Worm (Caenorhabditis elegans): ENCODE data around the gene fbxb-11.

DNA sequence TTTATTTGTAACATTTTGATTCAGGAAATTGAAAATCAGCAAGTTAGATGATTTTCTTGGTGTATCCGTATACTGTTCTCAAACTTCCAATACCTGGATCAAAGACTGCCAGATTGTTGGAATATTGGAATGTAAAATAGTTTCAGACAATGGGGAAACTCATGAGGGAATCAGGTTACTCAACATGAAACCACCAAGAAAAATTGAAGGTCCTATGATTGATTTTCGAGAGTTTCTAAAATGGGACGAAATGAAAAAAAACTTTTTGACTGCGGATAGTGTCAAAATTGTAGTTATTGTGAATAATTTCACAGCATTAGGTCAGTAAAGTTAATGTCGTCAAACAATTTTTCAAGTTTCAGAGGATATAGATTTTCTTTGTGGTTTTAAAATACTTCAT, 47.4 kb downstream of the fbxb-11 start, which contains the start of gene math-3:
- TF ChIP-seq ama-1 (optimal IDR thresholded peaks at IDR 0.05) (no peak), flt-1 (GFP tag; IDR thresholded peaks at IDR 0.05) (no peak), hmbx-1 (tag; optimal IDR thresholded peaks at IDR 0.05) (no peak)

Data from whole organism, early embryonic.